Worm (Caenorhabditis elegans): Measurements from ENCODE around the gene C09E7.8.

C09E7.8 gene

DNA sequence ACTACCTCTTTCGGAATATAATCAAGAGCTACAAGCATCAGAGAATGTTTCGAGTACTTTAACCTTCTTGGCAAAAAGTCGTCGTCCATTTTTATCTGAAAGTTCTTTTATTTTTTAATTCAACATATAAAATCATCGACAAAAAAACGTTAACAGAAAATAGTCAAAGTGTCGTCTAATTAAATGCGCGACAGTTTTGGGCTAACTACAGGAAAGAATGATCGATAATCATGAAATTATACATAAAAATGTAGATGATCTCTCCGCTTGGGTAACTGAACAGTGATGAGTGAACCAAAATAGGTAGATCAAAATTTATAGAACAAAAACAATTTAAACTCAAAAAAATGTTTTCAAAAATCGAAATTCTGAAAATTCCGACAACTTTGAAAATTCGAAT is at the start of gene C09E7.8:
C09E7.8 (minus strand) TSS at position 101 of the 400 bp plus-strand sequence.
- no peak for TF ChIP-seq unc-62 (GFP tag; optimal IDR thresholded peaks at IDR 0.05)

DNA sequence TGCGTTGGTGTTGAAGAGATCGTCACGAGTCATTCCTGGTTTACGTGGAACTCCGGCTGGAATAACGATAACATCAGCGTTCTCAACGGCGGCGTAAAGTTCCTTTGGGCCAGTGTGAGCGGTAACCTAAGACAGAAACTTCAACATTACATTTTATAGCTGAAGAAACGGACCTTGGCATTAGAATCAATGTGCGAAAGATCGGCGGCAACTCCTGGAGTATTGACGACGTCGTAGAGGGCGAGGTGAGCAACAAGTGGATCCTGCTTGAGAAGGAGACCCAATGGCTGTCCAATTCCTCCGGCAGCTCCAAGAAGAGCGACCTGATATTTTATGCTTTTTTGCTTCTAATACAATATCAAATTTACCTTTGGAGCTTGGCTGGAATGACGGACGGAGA is 49.3 kb upstream of the C09E7.8 start:
- TF ChIP-seq unc-62 (GFP tag; optimal IDR thresholded peaks at IDR 0.05), result no peak

DNA sequence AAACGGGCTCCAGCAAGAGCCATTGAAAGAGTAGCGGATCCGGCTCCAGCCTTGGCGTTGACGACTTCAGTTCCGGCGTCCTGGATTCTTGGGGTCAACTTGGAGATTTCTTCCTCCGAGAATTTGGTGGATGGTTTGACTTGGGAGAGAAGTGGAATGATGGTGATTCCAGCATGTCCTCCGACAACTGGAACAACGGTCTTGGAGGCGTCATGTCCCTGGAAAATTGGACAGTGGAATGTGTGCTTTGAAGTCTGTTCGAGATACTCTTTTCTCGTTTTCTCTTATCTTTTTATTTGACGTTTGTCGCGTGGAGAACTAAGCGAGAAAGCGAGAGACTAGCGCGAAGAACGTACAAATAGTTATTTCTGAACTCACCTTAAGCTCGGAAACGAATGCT is 48.7 kb upstream of the C09E7.8 start:
- no peak for TF ChIP-seq unc-62 (GFP tag; optimal IDR thresholded peaks at IDR 0.05)

DNA sequence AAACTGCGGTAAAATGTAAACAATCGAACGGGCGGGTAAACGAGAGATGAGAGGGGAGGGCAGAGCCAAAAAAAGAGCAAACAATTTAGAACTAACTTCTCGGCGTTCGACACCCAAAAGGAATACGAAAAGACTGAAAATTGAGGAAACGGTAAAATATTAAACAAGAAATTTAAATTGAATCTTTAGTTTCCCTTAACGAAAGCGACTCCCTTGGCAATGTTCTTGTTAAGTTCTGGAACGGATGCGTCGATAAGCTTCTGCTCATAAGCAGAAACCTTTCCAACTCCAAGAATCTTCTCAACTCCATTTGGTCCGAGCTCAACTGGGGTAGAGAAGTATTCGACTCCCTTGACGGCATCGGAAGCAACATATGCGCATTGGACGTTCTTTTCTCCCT is 48.3 kb upstream of the C09E7.8 start:
- TF ChIP-seq unc-62 (GFP tag; optimal IDR thresholded peaks at IDR 0.05), result no peak

DNA sequence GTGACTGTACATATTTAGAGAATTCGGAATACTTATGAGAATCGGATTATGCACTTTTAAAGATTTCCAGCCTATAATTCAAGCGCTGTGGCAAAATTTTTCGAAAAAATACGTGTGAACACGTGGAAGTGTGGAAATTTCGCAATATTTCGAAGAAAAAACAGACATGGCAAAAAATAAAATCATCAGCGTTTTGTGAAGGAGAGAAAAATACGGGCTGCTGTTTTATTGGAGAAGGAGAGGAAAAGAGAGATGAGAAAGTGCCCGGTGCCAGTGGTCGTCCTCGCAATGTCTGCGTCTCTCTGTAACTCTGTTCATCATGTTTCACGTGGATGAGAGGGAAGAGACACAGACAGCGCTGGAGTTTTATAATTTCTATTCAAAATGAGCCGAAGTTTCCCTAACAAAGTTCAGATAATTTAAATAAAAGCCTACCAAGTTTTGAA is 47.7 kb upstream of the C09E7.8 start:
- TF ChIP-seq unc-62 (GFP tag; optimal IDR thresholded peaks at IDR 0.05), result no peak

DNA sequence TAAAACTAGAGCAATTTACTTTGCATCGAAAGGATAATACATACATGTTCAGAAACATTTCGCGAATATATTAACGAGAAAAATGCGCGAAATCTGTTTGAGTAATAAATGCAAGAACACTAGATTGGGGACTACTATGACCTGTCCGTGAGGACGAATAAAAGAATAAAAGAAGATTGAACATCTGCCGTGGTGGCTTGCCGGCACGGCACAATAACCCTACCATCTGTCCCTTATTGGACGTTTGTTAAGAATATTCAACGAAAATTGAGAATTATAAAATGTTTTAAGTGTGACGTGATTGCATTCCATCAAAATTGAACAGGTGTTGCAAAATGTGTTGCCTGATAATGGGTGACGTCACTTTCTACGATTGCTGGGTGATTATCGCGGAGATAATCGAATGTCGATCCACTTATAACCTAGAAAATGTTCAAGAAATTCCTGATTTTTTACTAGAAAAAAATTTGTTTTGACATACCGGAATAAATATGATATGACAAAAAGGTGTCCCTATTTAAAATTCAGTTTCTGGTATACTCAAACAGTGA is 47.1 kb upstream of the C09E7.8 start:
- TF ChIP-seq unc-62 (GFP tag; optimal IDR thresholded peaks at IDR 0.05), result no peak

DNA sequence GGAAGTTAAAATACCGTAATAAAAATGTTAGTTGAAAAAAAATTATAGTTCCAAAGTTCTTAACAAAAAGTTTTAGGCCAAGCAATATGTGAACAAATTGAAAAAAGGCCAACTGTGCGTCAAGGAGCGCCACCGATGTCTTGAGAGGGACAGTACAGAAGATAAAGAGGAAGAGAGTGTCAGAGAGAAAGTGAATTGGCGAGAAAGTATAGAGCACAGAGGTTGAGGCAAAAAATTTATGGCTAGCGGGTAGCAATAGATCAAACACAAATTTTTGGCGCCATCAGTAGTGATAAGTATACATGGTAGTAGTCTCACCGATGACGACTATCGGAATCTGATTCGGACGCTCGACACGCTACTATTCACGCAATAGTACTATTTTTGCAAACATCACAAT is 45.9 kb upstream of the C09E7.8 start:
- TF ChIP-seq unc-62 (GFP tag; optimal IDR thresholded peaks at IDR 0.05), result no peak

DNA sequence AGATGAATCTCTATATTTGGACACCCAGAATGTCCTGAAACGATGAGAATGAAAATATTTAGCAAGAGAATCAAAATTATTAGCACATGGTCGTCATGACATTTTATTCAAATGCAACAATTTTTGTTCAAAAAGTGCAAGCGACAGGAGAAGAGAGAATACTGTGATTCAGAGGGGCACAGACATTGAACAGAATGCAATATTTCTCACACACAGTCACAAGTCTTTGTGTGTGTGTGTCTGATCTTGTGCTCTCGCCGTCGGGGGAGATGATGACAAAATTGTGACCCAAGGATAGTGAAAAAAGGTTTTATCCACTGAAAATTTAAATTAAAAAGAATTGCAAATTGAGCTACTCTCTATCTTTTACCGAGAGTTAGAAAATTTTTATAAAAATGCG is 44.8 kb upstream of the C09E7.8 start:
- no peak for TF ChIP-seq unc-62 (GFP tag; optimal IDR thresholded peaks at IDR 0.05)

DNA sequence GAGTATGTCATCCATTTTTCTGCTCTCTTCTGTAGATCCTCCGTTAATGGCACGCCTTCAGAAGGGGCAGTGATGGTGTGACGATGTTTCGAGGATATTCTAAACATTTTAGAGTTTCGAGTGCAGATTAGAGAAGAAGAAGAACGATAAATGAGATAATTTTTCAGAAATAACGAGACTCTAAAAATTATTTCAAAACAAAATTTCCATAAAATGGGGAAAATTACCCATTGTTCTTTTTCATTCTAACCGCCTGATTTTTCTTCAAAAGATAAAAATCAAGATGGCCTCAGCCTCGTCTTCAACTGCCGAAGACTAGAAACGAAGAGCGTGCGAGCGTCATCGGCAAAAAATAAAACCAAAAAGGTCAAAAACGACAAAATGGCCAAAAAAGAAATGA is 42.7 kb upstream of the C09E7.8 start, which contains the start of gene let-765:
let-765 (minus strand) TSS at position 101 of the 400 bp plus-strand sequence.
- no peak for TF ChIP-seq unc-62 (GFP tag; optimal IDR thresholded peaks at IDR 0.05)

DNA sequence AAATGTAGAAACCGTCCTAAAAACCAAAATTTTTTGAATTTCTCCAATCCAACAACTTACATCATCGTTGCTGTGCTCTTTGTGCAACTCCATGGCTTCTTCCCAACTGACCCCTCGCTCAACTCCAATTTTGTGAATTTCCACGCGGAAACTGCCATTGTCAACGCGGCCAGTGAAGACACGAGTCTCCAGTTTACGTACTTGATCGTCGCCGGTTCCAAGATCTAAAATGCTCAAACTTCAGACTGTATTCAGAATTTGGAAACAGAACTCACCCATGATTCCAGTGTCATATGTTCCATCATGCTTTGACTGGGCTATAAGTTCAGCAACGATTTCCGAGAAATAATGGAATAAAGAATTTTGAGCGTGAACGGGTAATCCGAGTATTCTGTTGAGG is 35.7 kb upstream of the C09E7.8 start:
- TF ChIP-seq unc-62 (GFP tag; optimal IDR thresholded peaks at IDR 0.05), result no peak

DNA sequence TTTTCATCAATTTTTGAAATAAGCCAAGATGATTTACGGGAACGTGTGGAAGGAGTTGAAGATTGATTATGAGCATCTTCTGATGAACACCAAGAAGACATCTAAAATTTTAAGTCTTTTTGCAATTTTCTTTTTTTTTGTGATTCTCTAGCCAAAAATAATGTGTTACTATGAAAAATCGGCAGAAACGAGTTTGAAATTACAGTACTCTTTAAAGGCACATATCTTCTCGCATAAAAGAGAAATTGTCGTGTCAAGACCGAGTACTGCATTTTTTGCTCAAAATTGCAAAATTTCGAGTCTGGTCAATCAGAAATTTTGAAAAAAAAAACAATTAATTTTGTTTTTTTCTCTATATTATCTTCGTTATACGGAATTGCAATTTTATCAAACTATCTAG is 33.7 kb upstream of the C09E7.8 start, which contains the start of gene F20H11.1:
F20H11.1 (minus strand) TSS at position 101 of the 400 bp plus-strand sequence.
- no peak for TF ChIP-seq unc-62 (GFP tag; optimal IDR thresholded peaks at IDR 0.05)

DNA sequence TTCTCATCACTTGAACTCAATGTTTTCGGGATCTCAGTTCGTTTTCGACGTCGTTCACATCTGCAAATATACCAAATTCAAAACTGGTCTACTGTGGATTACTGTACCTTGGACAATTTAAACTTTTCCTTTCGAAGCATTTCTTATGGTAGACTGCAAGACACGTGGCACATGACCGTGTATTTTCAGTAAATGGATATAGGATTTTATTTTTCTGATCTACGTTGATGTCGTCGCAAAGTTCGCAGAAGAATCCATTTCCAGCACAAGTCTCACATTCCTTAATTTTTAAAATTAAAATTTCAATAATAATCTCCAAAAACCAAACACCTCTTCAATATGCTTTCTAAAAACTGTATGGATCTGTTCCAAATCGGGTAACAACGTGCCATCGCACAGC is 31.1 kb upstream of the C09E7.8 start:
- no peak for TF ChIP-seq unc-62 (GFP tag; optimal IDR thresholded peaks at IDR 0.05)

DNA sequence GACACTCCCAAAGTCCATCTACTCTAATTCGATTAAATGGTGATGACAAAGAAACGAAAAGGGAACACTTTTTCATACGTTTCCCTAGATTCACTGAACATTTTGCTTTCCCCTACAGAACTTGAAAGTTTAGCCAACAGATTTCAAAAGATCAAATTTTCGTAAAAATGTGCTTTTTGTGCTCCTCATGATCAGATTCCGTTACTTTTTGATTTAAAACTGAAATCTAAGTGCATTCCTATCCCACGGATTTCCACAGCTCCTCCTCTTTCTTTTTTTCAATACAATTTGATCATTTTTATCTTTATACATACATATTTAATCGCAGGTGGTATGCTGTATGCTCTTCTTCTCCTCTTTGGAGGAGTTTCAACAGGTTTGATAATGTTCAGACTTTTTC is 29.2 kb upstream of the C09E7.8 start, which contains the start of gene ddo-3:
ddo-3 (plus strand) TSS at position 301 of the 400 bp plus-strand sequence.
- TF ChIP-seq unc-62 (GFP tag; optimal IDR thresholded peaks at IDR 0.05), result no peak

DNA sequence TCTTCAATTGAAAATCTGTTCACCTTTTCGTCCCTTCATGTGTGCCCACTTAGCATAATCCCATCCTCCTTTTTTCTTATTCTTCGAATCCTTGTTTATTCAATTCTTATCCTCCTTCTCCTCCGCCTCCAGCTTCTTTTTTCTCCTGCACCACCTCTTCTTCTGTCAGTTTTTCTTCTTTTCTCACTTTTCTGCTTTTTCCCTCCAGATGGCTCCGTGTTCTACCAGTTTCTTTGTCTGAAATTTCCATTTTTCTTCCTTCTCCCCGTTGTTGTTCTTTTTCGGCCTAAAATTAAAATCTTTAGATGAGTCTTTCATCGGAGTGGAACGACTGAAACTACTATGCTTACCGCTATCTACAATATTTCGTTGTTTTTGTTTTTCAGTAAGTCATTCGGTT is 23.2 kb upstream of the C09E7.8 start, which contains the start of gene acr-21:
acr-21 (plus strand) TSS at position 301 of the 400 bp plus-strand sequence.
- TF ChIP-seq unc-62 (GFP tag; optimal IDR thresholded peaks at IDR 0.05), result no peak

DNA sequence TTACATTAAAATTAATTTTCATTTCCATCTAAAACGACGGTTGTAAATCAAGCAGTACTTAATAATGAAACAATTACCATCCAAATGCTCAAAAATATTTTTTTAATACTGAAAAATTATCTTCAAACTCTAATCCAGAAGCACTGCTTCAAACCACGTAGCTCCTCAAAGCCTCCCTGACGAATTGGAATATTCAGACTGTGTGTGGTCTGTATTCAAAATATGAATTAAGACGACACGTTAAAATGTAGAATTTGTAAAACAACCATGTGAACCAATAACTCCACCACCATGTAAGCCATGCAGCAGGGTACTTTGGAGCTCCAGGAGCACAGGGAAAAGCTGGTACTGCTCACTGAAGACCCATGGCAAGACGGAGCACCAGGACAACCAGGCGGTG is 21.0 kb upstream of the C09E7.8 start, which contains the start of gene F27B3.8:
F27B3.8 (plus strand) TSS at position 301 of the 400 bp plus-strand sequence.
- TF ChIP-seq unc-62 (GFP tag; optimal IDR thresholded peaks at IDR 0.05), result no peak

DNA sequence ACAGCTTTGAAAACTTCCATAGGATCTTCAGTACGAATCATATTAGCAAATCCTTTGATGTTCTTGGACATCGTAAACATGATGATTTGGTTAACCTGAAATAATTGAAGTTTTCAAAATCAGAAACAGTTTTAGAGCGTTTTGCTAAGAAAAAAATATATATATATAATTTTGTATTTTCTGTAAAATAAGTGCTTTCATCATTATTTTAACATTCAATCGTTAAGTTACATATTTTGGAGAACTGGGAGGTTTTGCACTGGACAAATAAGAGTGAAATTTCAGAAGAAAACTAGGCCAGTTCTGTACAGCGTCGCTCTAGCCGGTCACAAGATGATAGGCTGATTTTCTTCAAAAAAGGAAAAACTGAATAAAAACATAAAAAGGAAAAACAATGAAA is 20.1 kb upstream of the C09E7.8 start, which contains the start of gene F27B3.6:
F27B3.6 (minus strand) TSS at position 101 of the 400 bp plus-strand sequence.
- TF ChIP-seq unc-62 (GFP tag; optimal IDR thresholded peaks at IDR 0.05), result no peak

DNA sequence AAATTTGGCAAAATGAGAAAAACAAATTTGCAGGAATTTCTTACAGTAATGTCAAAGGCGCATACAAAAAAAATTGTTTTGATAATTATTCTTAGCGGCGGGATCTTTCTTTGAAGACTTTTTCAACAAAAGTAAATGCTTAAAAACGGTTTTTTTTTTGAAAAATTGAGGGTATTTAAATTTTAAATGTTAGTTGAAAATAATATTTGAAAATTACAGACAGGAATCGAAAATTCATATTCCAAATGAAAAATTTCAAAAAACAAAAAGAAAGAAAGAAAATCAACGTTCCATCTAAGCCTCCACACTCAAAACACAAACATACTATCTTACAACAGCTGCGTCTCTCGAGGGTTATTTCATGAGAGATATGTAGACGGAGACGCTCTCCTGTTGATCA is 18.8 kb upstream of the C09E7.8 start:
- no peak for TF ChIP-seq unc-62 (GFP tag; optimal IDR thresholded peaks at IDR 0.05)
